Worm (Caenorhabditis elegans): ENCODE results near the gene ZK262.4.

The ZK262.4 gene

DNA sequence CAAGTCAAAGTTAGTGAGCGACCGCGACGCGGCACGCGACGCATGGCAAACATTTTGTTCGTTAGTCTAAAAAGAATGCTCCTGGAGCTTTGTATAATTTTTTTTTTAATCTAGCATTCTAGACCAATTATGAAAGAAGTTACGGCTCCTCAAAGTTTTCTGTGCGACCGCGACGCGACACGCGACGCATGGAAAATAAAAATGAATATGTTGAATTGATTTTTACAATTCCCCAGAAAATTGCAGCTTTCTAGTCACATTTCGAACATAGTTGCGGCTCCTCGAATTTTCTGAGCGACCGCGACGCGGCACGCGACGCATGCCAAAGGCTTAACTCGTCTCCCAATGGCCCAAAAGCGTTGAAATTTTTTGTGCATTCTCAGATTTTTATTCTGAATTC is at the start of gene ZK262.4:
TSS of gene ZK262.4 (minus strand) at position 101 of the 400 bp plus-strand sequence.
- TF ChIP-seq tbx-11 (GFP tag; IDR thresholded peaks at IDR 0.05) (no peak), tbx-37 (GFP tag; conservative IDR thresholded peaks at IDR 0.05) (no peak), tra-4 (tag; optimal IDR thresholded peaks at IDR 0.05) (no peak), hnd-1 (tag; optimal IDR thresholded peaks at IDR 0.05) (no peak), pes-1 (GFP tag; IDR thresholded peaks at IDR 0.05) (no peak), scrt-1 (GFP tag; IDR thresholded peaks at IDR 0.05) (no peak), F13C5.2 (tag; optimal IDR thresholded peaks at IDR 0.05) (no peak), sea-1 (GFP tag; conservative IDR thresholded peaks at IDR 0.05) (no peak), hmbx-1 (tag; optimal IDR thresholded peaks at IDR 0.05) (no peak), ceh-36 (tag; optimal IDR thresholded peaks at IDR 0.05) (no peak), B0310.2 (tag; optimal IDR thresholded peaks at IDR 0.05) (no peak), ets-7 (tag; optimal IDR thresholded peaks at IDR 0.05) (no peak), ceh-13 (GFP tag; optimal IDR thresholded peaks at IDR 0.05) (no peak), ama-1 (optimal IDR thresholded peaks at IDR 0.05) (no peak), aly-1 (tag; optimal IDR thresholded peaks at IDR 0.05) (no peak)

ce11 chrV:18473415-18473814 is 49.0 kb upstream of the ZK262.4 start, which contains the start of gene srh-182:
Gene srh-182 (minus strand): TSS chrV:18473515.
- TF ChIP-seq tbx-37 (GFP tag; conservative IDR thresholded peaks at IDR 0.05) (no peak), flt-1 (GFP tag; IDR thresholded peaks at IDR 0.05) (no peak), ets-7 (tag; optimal IDR thresholded peaks at IDR 0.05) (no peak), tbx-11 (GFP tag; IDR thresholded peaks at IDR 0.05) (no peak), aly-1 (tag; optimal IDR thresholded peaks at IDR 0.05) (no peak), hmg-4 (GFP tag; optimal IDR thresholded peaks at IDR 0.05) (no peak), hnd-1 (tag; optimal IDR thresholded peaks at IDR 0.05) (no peak), ceh-13 (GFP tag; optimal IDR thresholded peaks at IDR 0.05) (no peak), pes-1 (GFP tag; IDR thresholded peaks at IDR 0.05) (no peak), ceh-36 (tag; optimal IDR thresholded peaks at IDR 0.05) (no peak), F13C5.2 (tag; optimal IDR thresholded peaks at IDR 0.05) (no peak), B0310.2 (tag; optimal IDR thresholded peaks at IDR 0.05) (no peak), scrt-1 (GFP tag; IDR thresholded peaks at IDR 0.05) (no peak), hmbx-1 (tag; optimal IDR thresholded peaks at IDR 0.05) (no peak), tra-4 (tag; optimal IDR thresholded peaks at IDR 0.05) (no peak), ama-1 (optimal IDR thresholded peaks at IDR 0.05) (no peak), sea-1 (GFP tag; conservative IDR thresholded peaks at IDR 0.05) (no peak)

DNA sequence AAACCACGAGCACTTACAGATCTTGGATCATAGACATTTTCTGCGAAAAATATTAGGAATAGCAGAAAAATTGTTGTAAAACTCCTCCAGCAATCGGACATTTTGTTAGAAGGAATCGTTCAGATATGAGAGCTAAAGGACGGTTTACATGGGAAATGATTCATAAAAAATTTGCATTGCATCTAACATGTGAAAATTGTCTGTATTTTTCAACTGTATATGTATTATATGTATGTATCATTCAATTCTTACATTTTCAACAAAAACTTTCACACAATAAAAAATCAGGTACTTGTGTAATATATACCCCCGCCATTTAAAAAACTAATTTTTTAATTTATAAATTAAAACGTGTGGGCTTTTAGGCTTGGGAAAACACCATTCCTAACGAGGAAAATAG is 43.7 kb upstream of the ZK262.4 start, which contains the start of gene ZK228.13:
TSS of gene ZK228.13 (minus strand) at position 101 of the 400 bp plus-strand sequence.
- TF ChIP-seq F13C5.2 (tag; optimal IDR thresholded peaks at IDR 0.05) (no peak), sea-1 (GFP tag; conservative IDR thresholded peaks at IDR 0.05) (no peak), scrt-1 (GFP tag; IDR thresholded peaks at IDR 0.05) (no peak), tbx-37 (GFP tag; conservative IDR thresholded peaks at IDR 0.05) (no peak), ama-1 (optimal IDR thresholded peaks at IDR 0.05) (no peak), ceh-13 (GFP tag; optimal IDR thresholded peaks at IDR 0.05) (no peak), tra-4 (tag; optimal IDR thresholded peaks at IDR 0.05) (no peak), aly-1 (tag; optimal IDR thresholded peaks at IDR 0.05) (no peak), flt-1 (GFP tag; IDR thresholded peaks at IDR 0.05) (no peak), hmg-4 (GFP tag; optimal IDR thresholded peaks at IDR 0.05) (no peak), pes-1 (GFP tag; IDR thresholded peaks at IDR 0.05) (no peak), ceh-36 (tag; optimal IDR thresholded peaks at IDR 0.05) (no peak), ets-7 (tag; optimal IDR thresholded peaks at IDR 0.05) (no peak)

ce11 chrV:18462365-18462837 is 38.0 kb upstream of the ZK262.4 start, which contains the start of gene ZK228.4:
Gene ZK228.4 (plus strand): TSS chrV:18462787.
- TF ChIP-seq hmg-4 (GFP tag; optimal IDR thresholded peaks at IDR 0.05): no peak
- no peak for TF ChIP-seq ceh-36 (tag; optimal IDR thresholded peaks at IDR 0.05)
- TF ChIP-seq ceh-13 (GFP tag; optimal IDR thresholded peaks at IDR 0.05): no peak
- TF ChIP-seq ets-7 (tag; optimal IDR thresholded peaks at IDR 0.05): no peak
- no peak for TF ChIP-seq flt-1 (GFP tag; IDR thresholded peaks at IDR 0.05)
- no peak for TF ChIP-seq scrt-1 (GFP tag; IDR thresholded peaks at IDR 0.05)

DNA sequence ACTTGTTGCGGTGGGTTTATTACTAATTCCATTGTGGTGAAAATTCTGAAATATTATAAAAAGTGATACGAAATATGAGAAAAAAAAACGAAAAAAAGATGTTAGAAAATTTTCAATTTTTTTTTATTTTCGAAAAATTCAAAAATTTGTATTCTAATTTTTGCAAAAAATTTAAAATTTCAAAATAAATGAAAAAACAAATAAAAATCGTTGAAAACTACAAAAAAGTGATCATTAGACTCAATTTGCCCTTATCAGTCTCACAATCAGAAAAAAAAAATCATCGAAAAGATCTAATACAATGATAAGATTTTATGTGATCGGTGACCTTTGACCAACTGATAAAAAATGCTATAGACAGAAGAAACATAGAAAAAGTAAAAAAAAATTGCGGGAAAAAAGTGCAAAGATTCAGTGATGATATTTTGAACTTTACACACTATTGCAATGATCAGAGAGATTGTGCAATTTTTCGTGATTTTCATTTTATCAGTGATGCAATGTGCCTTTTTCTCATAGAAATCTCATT is 36.9 kb upstream of the ZK262.4 start, which contains the start of gene ZK228.3:
TSS of gene ZK228.3 (minus strand) at position 51 of the 529 bp plus-strand sequence.
- TF ChIP-seq tbx-37 (GFP tag; conservative IDR thresholded peaks at IDR 0.05) (no peak), ceh-36 (tag; optimal IDR thresholded peaks at IDR 0.05) (no peak), F13C5.2 (tag; optimal IDR thresholded peaks at IDR 0.05) (no peak), hnd-1 (tag; optimal IDR thresholded peaks at IDR 0.05) (no peak), tbx-11 (GFP tag; IDR thresholded peaks at IDR 0.05) (no peak), hmbx-1 (tag; optimal IDR thresholded peaks at IDR 0.05) (no peak), flt-1 (GFP tag; IDR thresholded peaks at IDR 0.05) (no peak)

DNA sequence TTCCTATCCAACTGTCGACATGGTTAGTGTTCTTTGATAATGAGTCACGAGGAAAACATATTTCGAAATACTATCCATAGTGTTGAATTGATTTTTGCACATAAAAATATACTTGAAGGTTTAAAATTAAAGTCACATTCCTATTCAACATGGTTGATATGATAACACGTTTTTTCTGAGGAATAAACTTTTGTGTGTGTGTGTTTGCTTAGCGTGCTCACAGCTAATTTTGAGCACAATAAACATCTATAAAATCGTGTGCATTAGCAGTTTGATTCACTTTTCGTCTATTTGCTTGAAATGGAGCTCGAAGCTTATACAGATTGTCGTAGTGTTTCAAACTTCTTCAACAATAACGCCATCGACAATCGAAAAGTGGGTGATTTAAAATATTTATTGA is 32.2 kb upstream of the ZK262.4 start, which contains the start of gene ZK228.10:
TSS of gene ZK228.10 (plus strand) at position 301 of the 400 bp plus-strand sequence.
- TF ChIP-seq ceh-36 (tag; optimal IDR thresholded peaks at IDR 0.05): no peak
- no peak for TF ChIP-seq F13C5.2 (tag; optimal IDR thresholded peaks at IDR 0.05)
- TF ChIP-seq hmbx-1 (tag; optimal IDR thresholded peaks at IDR 0.05): no peak
- TF ChIP-seq hnd-1 (tag; optimal IDR thresholded peaks at IDR 0.05): no peak

- no peak for TF ChIP-seq ceh-36 (tag; optimal IDR thresholded peaks at IDR 0.05)
- no peak for TF ChIP-seq ets-7 (tag; optimal IDR thresholded peaks at IDR 0.05)
- no peak for TF ChIP-seq aly-1 (tag; optimal IDR thresholded peaks at IDR 0.05)
- TF ChIP-seq scrt-1 (GFP tag; IDR thresholded peaks at IDR 0.05): no peak
- TF ChIP-seq hmg-4 (GFP tag; optimal IDR thresholded peaks at IDR 0.05): no peak
- TF ChIP-seq ama-1 (optimal IDR thresholded peaks at IDR 0.05): no peak
- no peak for TF ChIP-seq F13C5.2 (tag; optimal IDR thresholded peaks at IDR 0.05)
- no peak for TF ChIP-seq hnd-1 (tag; optimal IDR thresholded peaks at IDR 0.05)
- TF ChIP-seq B0310.2 (tag; optimal IDR thresholded peaks at IDR 0.05): no peak
- no peak for TF ChIP-seq hmbx-1 (tag; optimal IDR thresholded peaks at IDR 0.05)
- TF ChIP-seq tra-4 (tag; optimal IDR thresholded peaks at IDR 0.05): no peak
- TF ChIP-seq ceh-13 (GFP tag; optimal IDR thresholded peaks at IDR 0.05): no peak
- no peak for TF ChIP-seq sea-1 (GFP tag; conservative IDR thresholded peaks at IDR 0.05)
- TF ChIP-seq flt-1 (GFP tag; IDR thresholded peaks at IDR 0.05): no peak
- TF ChIP-seq tbx-37 (GFP tag; conservative IDR thresholded peaks at IDR 0.05): no peak
These were observed 19.7 kb upstream of the ZK262.4 start, which contains the start of gene ZK228.1 for ce11 chrV:18444118-18444517. Gene ZK228.1 (plus strand): TSS chrV:18444418.
